Worm (Caenorhabditis elegans) whole organism, L2 larva: ENCODE results near the gene H23N18.6.

Experiments used
- F13H6.1 ChIP-seq: sonication (generic microtip); optimal IDR thresholded peaks from 2 replicates; lab custom pipeline; 2016; ENCODE audit warnings: missing genetic modification characterization, missing compliant biosample characterization
- blmp-1 ChIP-seq: sonication (generic microtip); optimal IDR thresholded peaks from 2 replicates; lab custom pipeline; 2017; ENCODE audit warnings: missing genetic modification characterization, mild to moderate bottlenecking, missing compliant biosample characterization, antibody characterized with exemption, moderate library complexity; ENCODE audit not compliant: insufficient read depth
- ceh-82 ChIP-seq: fragments of 150-350 bp; optimal IDR thresholded peaks from 2 replicates; lab custom pipeline; 2014; ENCODE audit warnings: missing biosample characterization, missing genetic modification characterization
- elt-3 ChIP-seq: sonication (generic microtip); optimal IDR thresholded peaks from 2 replicates; lab custom pipeline; 2017; ENCODE audit warnings: missing biosample characterization, missing genetic modification characterization
- fos-1 ChIP-seq: fragments of 150-350 bp; optimal IDR thresholded peaks from 2 replicates; lab custom pipeline; 2014; ENCODE audit warnings: missing biosample characterization, missing genetic modification characterization
- lin-39 ChIP-seq: fragments of 150-350 bp; optimal IDR thresholded peaks from 2 replicates; lab custom pipeline; 2014; ENCODE audit warnings: missing biosample characterization, missing genetic modification reagents, missing genetic modification characterization
- lsy-2 ChIP-seq, 2 experiments: fragments of 150-350 bp in 1 of 2; sonication (generic microtip) in 1 of 2; optimal IDR thresholded peaks; 2 replicates each; lab custom pipeline; 2014 to 2017; ENCODE audit warnings: missing biosample characterization in 2 of 2, missing genetic modification characterization in 2 of 2
- mbf-1 ChIP-seq: sonication (generic microtip); optimal IDR thresholded peaks from 2 replicates; lab custom pipeline; 2017; ENCODE audit warnings: missing biosample characterization, missing genetic modification characterization
- nhr-10 ChIP-seq: sonication (generic microtip); optimal IDR thresholded peaks from 2 replicates; lab custom pipeline; 2017; ENCODE audit warnings: missing biosample characterization, missing genetic modification characterization
- nhr-129 ChIP-seq: fragments of 150-350 bp; optimal IDR thresholded peaks from 2 replicates; lab custom pipeline; 2014; ENCODE audit warnings: missing biosample characterization, missing genetic modification characterization
- nhr-21 ChIP-seq: fragments of 150-350 bp; optimal IDR thresholded peaks from 2 replicates; lab custom pipeline; 2014; ENCODE audit warnings: missing biosample characterization, missing genetic modification characterization
- nhr-237 ChIP-seq: fragments of 150-350 bp; optimal IDR thresholded peaks from 2 replicates; lab custom pipeline; 2014; ENCODE audit warnings: missing biosample characterization, missing genetic modification characterization
- nhr-6 ChIP-seq: fragments of 150-350 bp; optimal IDR thresholded peaks from 2 replicates; lab custom pipeline; 2014; ENCODE audit warnings: missing biosample characterization, missing genetic modification characterization
- unc-39 ChIP-seq: fragments of 150-350 bp; optimal IDR thresholded peaks from 2 replicates; lab custom pipeline; 2014; ENCODE audit warnings: missing biosample characterization, missing genetic modification characterization
- ztf-1 ChIP-seq: fragments of 200-800 bp; sonication (Bioruptor generic); conservative IDR thresholded peaks from 2 replicates; pipeline ENCODE4 v1.3.6; 2022; ENCODE audit warnings: missing genetic modification characterization, missing compliant biosample characterization
- ztf-11 ChIP-seq: sonication (generic microtip); optimal IDR thresholded peaks from 2 replicates; lab custom pipeline; 2017; ENCODE audit warnings: missing biosample characterization, missing genetic modification characterization
- ztf-4 ChIP-seq: fragments of 150-350 bp; optimal IDR thresholded peaks from 2 replicates; lab custom pipeline; 2014; ENCODE audit warnings: missing biosample characterization, missing genetic modification characterization

The H23N18.6 gene

DNA sequence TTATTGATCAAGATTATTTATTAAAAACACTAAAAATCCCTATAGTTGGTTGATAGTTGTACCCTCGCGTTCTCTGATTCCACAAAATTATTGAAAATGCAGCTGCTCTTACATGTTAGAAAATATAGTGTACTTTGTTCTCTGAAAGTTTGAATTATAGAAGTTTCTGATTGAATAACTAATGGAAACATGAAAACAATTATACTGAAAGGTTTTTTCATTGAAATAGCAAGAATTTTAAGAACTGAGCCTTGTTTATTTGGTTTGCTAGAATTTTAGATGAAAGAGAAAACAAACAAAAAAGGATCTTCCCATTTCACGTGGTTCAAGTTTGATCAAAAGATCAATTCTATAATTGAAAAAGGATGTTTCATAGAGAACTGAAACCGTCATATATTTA, 47.3 kb downstream of the H23N18.6 start:
- no peak for TF ChIP-seq nhr-21 (tag; lab: Kevin White, UChicago)
- TF ChIP-seq lsy-2 (tag; optimal IDR thresholded peaks at IDR 0.05; lab: Kevin White, UChicago): peak in 1 of 2 experiments; percentile 12

DNA sequence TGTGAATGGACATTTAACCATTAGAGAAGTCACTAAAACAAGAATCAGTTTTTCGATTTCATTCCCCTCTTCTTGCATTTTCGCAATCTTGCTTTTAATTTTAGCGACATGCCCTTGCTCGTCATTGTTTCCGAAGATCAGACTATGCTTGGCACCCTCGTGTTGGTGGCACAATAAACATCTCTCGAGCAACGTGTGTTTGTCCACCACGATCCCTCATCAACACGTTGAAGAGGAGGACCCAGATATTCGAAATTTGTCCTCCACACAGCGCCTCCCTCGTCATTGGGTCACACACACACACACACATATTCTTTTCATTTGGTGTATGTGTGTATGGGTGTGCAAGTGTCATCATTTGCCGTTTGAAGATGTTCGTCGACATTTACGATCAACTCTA, 49.5 kb downstream of the H23N18.6 start, which contains the start of gene srd-32:
TSS of gene srd-32 (plus strand) at position 301 of the 400 bp plus-strand sequence.
- TF ChIP-seq mbf-1 (tag; lab: Kevin White, UChicago): no peak

DNA sequence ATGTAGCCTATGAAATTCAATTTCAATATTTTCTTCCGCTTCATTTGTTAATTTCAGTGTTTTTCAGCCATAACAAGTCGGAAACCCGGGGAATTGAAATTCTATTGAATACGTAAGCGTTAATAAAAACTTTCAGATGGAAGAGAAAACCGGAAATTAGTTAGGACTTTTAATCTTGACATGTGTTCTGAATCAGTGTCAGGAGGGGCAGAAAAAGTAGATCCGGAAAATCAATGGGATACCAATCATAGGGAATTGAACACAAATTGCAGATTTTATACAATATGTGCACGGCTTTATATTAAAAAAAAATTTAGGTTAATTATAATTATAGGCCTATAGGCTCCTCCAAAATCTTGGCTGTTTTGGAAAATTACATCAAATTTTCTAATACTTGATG, 50.5 kb downstream of the H23N18.6 start:
- TF ChIP-seq lin-39 (tag; lab: Kevin White, UChicago) (no peak), ztf-1 (GFP tag; lab: Robert Waterston, UW) (no peak), lsy-2 (tag; optimal IDR thresholded peaks at IDR 0.05; lab: Kevin White, UChicago) (no peak), fos-1 (tag; lab: Kevin White, UChicago) (no peak), blmp-1 (tag; lab: Kevin White, UChicago) (no peak), elt-3 (tag; lab: Kevin White, UChicago) (no peak), ztf-4 (tag; lab: Kevin White, UChicago) (no peak), nhr-237 (tag; lab: Kevin White, UChicago) (no peak), nhr-129 (tag; lab: Kevin White, UChicago) (no peak), F13H6.1 (no peak), ceh-82 (no peak), unc-39 (tag; lab: Kevin White, UChicago) (no peak), nhr-10 (tag; lab: Kevin White, UChicago) (no peak), nhr-6 (tag; lab: Kevin White, UChicago) (no peak), ztf-11 (tag; lab: Kevin White, UChicago) (no peak)
